Fruit fly (Drosophila melanogaster) whole organism, pupa: Measurements from ENCODE around the gene nkt.

Experiments
- CG10348 ChIP-seq: fragments of 200-800 bp; sonication (Bioruptor generic); IDR thresholded peaks from 2 replicates; pipeline ENCODE4 v1.3.6; 2022; ENCODE audit warnings: missing biosample characterization, missing genetic modification characterization
- CG12605 ChIP-seq: fragments of 200-800 bp; sonication (Bioruptor generic); IDR thresholded peaks from 2 replicates; pipeline ENCODE4 v1.3.6; 2022; ENCODE audit warnings: missing biosample characterization, missing genetic modification characterization
- CG13204 ChIP-seq: fragments of 200-800 bp; sonication (Bioruptor generic); optimal IDR thresholded peaks from 2 replicates; lab custom pipeline; 2018; ENCODE audit warnings: missing biosample characterization, mild to moderate bottlenecking, missing genetic modification characterization, moderate library complexity
- CG14655 ChIP-seq: fragments of 200-800 bp; sonication (Bioruptor generic); optimal IDR thresholded peaks from 3 replicates; lab custom pipeline; 2017; ENCODE audit warnings: mild to moderate bottlenecking, missing biosample characterization, missing genetic modification reagents, missing genetic modification characterization
- CG15710 ChIP-seq: fragments of 200-800 bp; sonication (Bioruptor generic); optimal IDR thresholded peaks from 2 replicates; lab custom pipeline; 2018; ENCODE audit warnings: missing biosample characterization, mild to moderate bottlenecking, missing genetic modification characterization, moderate library complexity
- CG17806 ChIP-seq: fragments of 200-800 bp; sonication (Bioruptor generic); optimal IDR thresholded peaks from 2 replicates; lab custom pipeline; 2018; ENCODE audit warnings: missing biosample characterization, mild to moderate bottlenecking, missing genetic modification characterization, moderate library complexity
- CG32121 ChIP-seq: fragments of 200-800 bp; sonication (Bioruptor generic); IDR thresholded peaks from 2 replicates; pipeline ENCODE4 v1.3.6; 2022; ENCODE audit warnings: missing biosample characterization, missing genetic modification characterization
- CG34367 ChIP-seq: fragments of 200-800 bp; sonication (Bioruptor generic); optimal IDR thresholded peaks from 2 replicates; lab custom pipeline; 2018; ENCODE audit warnings: missing biosample characterization, mild to moderate bottlenecking, missing genetic modification characterization
- CG4496 ChIP-seq: fragments of 200-800 bp; sonication (Bioruptor generic); IDR thresholded peaks from 3 replicates; pipeline ENCODE4 v1.3.6; 2022; ENCODE audit warnings: missing biosample characterization, missing genetic modification characterization
- CG8159 ChIP-seq: fragments of 200-800 bp; sonication (Bioruptor generic); optimal IDR thresholded peaks from 3 replicates; lab custom pipeline; 2018; ENCODE audit warnings: missing biosample characterization, mild to moderate bottlenecking, missing genetic modification characterization, moderate library complexity
- CG8301 ChIP-seq: fragments of 200-800 bp; sonication (Bioruptor generic); optimal IDR thresholded peaks from 2 replicates; lab custom pipeline; 2018; ENCODE audit warnings: missing biosample characterization, mild to moderate bottlenecking, missing genetic modification characterization
- CG9948 ChIP-seq: fragments of 200-800 bp; sonication (Bioruptor generic); optimal IDR thresholded peaks from 2 replicates; lab custom pipeline; 2018; ENCODE audit warnings: missing biosample characterization, mild to moderate bottlenecking, missing genetic modification characterization, moderate library complexity
- D1 ChIP-seq: fragments of 200-800 bp; sonication (Bioruptor generic); optimal IDR thresholded peaks from 2 replicates; lab custom pipeline; 2018; ENCODE audit warnings: missing biosample characterization, mild to moderate bottlenecking, missing genetic modification characterization, moderate library complexity
- EcR ChIP-seq: fragments of 200-800 bp; sonication (Bioruptor generic); optimal IDR thresholded peaks from 3 replicates; lab custom pipeline; 2019; ENCODE audit warnings: missing biosample characterization, missing genetic modification characterization, mild to moderate bottlenecking, moderate library complexity, missing genetic modification reagents
- Ets98B ChIP-seq: fragments of 200-800 bp; sonication (Bioruptor generic); IDR thresholded peaks from 2 replicates; pipeline ENCODE4 v1.3.6; 2022; ENCODE audit warnings: missing biosample characterization, missing genetic modification characterization
- Pif1B ChIP-seq: fragments of 200-800 bp; sonication (Bioruptor generic); optimal IDR thresholded peaks from 3 replicates; lab custom pipeline; 2016; ENCODE audit warnings: missing biosample characterization, missing genetic modification characterization
- Snoo ChIP-seq: fragments of 200-800 bp; sonication (Bioruptor generic); optimal IDR thresholded peaks from 3 replicates; lab custom pipeline; 2017; ENCODE audit warnings: missing biosample characterization, mild to moderate bottlenecking, missing genetic modification characterization, inconsistent platforms
- fd96Ca ChIP-seq: fragments of 200-800 bp; sonication (Bioruptor generic); IDR thresholded peaks from 3 replicates; pipeline ENCODE4 v1.3.6; 2022; ENCODE audit warnings: missing biosample characterization, missing genetic modification characterization
- gl ChIP-seq: fragments of 200-800 bp; sonication (Bioruptor generic); optimal IDR thresholded peaks from 2 replicates; lab custom pipeline; 2018; ENCODE audit warnings: missing biosample characterization, mild to moderate bottlenecking, missing genetic modification characterization
- rn ChIP-seq: fragments of 200-800 bp; sonication (Bioruptor generic); IDR thresholded peaks from 2 replicates; pipeline ENCODE4 v1.3.6; 2022; ENCODE audit warnings: missing biosample characterization, missing genetic modification characterization

Gene nkt

DNA sequence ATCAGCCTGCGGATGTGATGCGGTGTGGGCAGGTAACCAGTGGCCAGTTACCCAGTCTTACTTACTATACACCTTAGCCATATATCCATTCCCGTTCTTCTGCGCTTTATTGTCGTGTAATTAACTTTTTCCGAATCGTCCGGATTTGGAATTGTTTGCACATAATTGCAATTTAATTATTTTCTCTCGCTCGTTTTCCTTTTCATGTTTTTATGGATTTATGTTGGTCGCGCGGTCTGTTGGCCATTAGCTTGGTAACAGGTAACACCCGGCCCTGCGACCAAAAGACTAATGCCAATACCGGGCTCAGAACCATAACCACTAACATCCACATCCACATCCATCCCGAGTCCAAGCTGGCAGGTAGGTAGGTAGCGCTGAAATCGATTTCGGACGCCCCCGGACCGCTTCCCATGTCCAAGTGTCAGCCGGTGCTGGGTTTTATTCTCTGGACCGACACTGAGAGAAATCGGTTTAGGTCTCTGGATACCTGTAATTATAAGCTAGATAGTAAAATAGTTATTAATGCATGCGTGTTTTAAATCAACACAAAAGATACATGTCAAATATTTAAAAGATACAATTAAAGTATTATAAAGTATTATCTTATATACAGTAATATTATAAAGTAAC, 36.1 kb downstream of the nkt start:
- TF ChIP-seq CG34367 (tag; lab: Kevin White, UChicago) (no peak), EcR (GFP tag; lab: Kevin White, UChicago) (no peak), CG15710 (no peak), CG14655 (GFP tag; lab: Kevin White, UChicago) (no peak), CG4496 (no peak), Snoo (tag; lab: Kevin White, UChicago) (no peak)

DNA sequence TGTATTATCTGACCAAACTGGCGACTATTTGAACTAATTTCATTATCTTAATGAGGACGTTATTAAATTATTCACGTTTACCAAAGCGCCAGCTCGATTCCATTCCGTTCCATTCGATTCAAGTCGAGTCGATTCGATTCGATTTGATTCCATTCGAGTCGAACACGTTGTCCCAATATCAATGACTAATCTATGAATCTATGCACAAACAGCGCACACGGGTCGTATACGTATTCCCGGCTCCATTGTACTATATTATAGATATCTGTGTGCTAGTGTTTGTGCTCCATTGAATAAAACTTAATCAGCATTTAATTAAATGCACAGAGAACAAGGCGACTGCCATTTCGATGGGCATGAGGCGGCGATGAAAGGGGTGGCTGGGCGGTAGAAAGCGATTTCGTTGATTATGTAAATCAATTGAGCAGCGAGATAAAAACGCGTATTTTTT, 38.1 kb downstream of the nkt start:
- TF ChIP-seq gl (tag; lab: Kevin White, UChicago) (no peak), fd96Ca (GFP tag; lab: Robert Waterston, UW) (no peak), CG32121 (GFP tag; lab: Robert Waterston, UW) (no peak), CG12605 (no peak), CG10348 (GFP tag; lab: Robert Waterston, UW) (no peak), rn (no peak), Ets98B (GFP tag; lab: Robert Waterston, UW) (no peak), Pif1B (no peak), Snoo (tag; lab: Kevin White, UChicago) (no peak), D1 (tag; lab: Kevin White, UChicago) (no peak)

DNA sequence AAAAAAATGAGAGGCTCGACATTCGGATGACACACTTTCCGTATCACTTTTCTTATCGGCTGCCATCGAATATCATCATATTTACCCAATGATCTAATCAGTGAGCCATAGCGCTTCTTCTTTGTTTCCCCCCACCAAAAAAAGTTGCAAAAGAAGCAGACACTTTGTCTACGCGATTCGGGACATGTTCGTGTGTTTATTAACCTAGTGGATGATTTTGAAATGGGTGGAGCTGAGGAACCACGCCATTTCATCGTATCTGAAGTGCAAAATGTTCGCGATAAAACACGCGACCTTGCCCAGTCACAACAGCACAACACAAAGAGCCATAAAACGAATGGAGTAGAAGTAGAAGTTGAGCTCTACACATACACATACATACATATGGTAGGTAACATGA, 40.8 kb downstream of the nkt start:
- TF ChIP-seq EcR (GFP tag; lab: Kevin White, UChicago) (peak; percentile 64), CG32121 (GFP tag; lab: Robert Waterston, UW) (no peak), fd96Ca (GFP tag; lab: Robert Waterston, UW) (no peak), Snoo (tag; lab: Kevin White, UChicago) (no peak)

DNA sequence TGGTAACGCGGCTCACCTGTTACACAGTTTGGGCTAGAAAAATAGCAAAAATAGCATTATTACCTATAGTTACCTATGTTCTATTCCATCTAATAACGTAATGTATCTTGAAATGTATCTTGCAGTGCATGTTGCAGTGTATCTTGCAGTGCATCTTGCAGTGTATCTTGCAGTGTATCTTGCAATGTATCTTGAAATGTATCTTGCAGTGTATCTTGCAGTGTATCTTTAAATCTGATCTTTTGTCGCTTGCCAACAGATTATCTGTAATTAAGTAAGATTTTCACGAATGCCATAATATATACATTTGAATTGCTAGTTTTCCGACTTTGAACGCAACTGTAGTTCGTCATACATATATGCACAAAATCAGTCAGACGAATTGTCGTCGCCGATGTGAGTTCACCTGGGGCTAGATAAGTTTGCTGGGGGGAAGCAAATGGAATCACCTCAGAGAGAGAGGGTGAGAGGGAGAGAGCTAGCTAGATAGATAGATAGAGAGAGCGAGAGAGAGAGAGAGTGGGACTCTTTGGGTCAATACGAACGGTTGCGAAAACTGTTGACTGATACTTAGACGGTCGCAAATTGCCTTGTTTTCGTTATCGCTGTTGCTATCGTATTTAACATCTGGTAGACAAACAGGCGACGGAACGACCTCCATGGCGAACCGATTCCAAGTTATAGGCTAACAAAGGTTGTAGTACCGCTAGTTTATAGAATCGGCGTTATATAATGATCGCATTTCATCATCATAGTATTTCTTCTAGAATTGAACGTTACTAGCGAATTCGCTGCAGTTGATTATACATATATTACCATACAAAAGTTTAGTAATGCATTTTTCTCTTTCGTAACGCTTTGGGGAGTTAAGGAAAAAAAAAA, 41.5 kb downstream of the nkt start:
- TF ChIP-seq CG4496, result peak; percentile 12; the same call in 1 of the 3 replicates
- TF ChIP-seq CG13204 (GFP tag; lab: Kevin White, UChicago), result no peak
- TF ChIP-seq rn, result no peak
- no peak for TF ChIP-seq CG15710
- TF ChIP-seq CG8301 (tag; lab: Kevin White, UChicago), result no peak
- TF ChIP-seq CG17806 (tag; lab: Kevin White, UChicago), result no peak
- TF ChIP-seq CG10348 (GFP tag; lab: Robert Waterston, UW), result no peak
- TF ChIP-seq fd96Ca (GFP tag; lab: Robert Waterston, UW), result peak; percentile 48; the same call in 2 of the 3 replicates
- peak; percentile 50 for TF ChIP-seq CG14655 (GFP tag; lab: Kevin White, UChicago)
- no peak for TF ChIP-seq gl (tag; lab: Kevin White, UChicago)
- peak; percentile 59 for TF ChIP-seq Ets98B (GFP tag; lab: Robert Waterston, UW)
- TF ChIP-seq CG8159, result peak; percentile 42
- TF ChIP-seq D1 (tag; lab: Kevin White, UChicago), result no peak
- TF ChIP-seq Pif1B, result no peak
- TF ChIP-seq CG34367 (tag; lab: Kevin White, UChicago), result no peak
- TF ChIP-seq CG32121 (GFP tag; lab: Robert Waterston, UW), result peak; percentile 51
- TF ChIP-seq, all 21 proteins: peak for 6

DNA sequence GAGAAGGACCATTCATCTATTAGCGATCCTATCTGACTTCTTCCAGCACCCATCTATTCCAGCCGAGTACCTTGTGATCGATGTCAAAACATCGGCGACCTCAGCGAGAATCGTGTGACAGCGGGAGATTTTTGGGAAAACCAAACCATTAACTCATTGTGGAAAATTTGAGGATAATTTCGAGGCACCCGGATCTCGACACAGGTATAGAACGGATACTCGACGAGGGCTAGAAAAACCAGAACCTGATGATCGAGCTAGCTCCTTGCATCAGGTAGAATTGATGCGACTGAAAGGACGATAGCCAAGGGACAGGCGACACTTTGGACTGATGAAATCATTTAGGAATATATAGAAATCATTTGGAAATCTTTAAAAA, 42.1 kb downstream of the nkt start:
- TF ChIP-seq CG34367 (tag; lab: Kevin White, UChicago), result no peak
- TF ChIP-seq CG13204 (GFP tag; lab: Kevin White, UChicago), result no peak
- TF ChIP-seq Snoo (tag; lab: Kevin White, UChicago), result no peak
- no peak for TF ChIP-seq CG12605
- TF ChIP-seq Pif1B, result no peak
- TF ChIP-seq Ets98B (GFP tag; lab: Robert Waterston, UW), result no peak
- no peak for TF ChIP-seq CG4496
- no peak for TF ChIP-seq CG10348 (GFP tag; lab: Robert Waterston, UW)
- no peak for TF ChIP-seq rn
- no peak for TF ChIP-seq fd96Ca (GFP tag; lab: Robert Waterston, UW)
- TF ChIP-seq CG8301 (tag; lab: Kevin White, UChicago), result no peak
- TF ChIP-seq CG17806 (tag; lab: Kevin White, UChicago), result no peak
- TF ChIP-seq CG15710, result no peak
- no peak for TF ChIP-seq CG14655 (GFP tag; lab: Kevin White, UChicago)
- no peak for TF ChIP-seq CG9948 (tag; lab: Kevin White, UChicago)
- TF ChIP-seq EcR (GFP tag; lab: Kevin White, UChicago), result no peak
- TF ChIP-seq D1 (tag; lab: Kevin White, UChicago), result no peak

DNA sequence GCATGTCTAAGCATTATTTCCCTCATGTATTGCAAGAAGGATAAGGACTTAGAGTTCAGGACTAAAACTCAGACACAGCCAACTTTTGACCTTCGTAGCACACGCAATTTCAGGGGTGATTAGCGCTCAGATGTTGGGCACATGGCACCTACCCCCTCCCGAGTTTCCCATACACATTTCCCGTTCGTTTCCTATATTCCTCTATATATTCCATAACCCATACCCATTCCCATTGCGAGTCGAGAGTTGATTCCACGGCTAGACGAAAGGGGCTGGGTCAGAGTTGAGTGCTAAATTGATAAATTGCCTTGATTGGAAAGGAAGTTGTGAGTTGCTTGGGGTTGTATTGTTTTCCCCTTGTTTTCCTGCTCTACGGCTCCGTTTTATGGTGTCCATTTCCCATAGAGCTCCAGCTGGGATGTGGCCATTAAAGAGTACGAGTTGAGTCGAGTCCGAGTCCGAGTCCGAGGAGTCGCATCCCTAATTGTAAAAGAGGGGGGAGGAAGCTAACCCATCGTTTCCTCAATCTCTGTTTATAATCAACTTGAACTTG, 42.9 kb downstream of the nkt start:
- no peak for TF ChIP-seq CG15710
- no peak for TF ChIP-seq CG13204 (GFP tag; lab: Kevin White, UChicago)
- no peak for TF ChIP-seq CG8301 (tag; lab: Kevin White, UChicago)
- TF ChIP-seq gl (tag; lab: Kevin White, UChicago), result no peak
- TF ChIP-seq Ets98B (GFP tag; lab: Robert Waterston, UW), result no peak
- no peak for TF ChIP-seq rn
- no peak for TF ChIP-seq CG8159
- TF ChIP-seq CG10348 (GFP tag; lab: Robert Waterston, UW), result no peak
- TF ChIP-seq Snoo (tag; lab: Kevin White, UChicago), result no peak
- TF ChIP-seq CG4496, result no peak
- TF ChIP-seq EcR (GFP tag; lab: Kevin White, UChicago), result no peak
- no peak for TF ChIP-seq CG34367 (tag; lab: Kevin White, UChicago)
- TF ChIP-seq CG9948 (tag; lab: Kevin White, UChicago), result no peak
- no peak for TF ChIP-seq fd96Ca (GFP tag; lab: Robert Waterston, UW)
